Fruit fly (Drosophila melanogaster) whole organism, embryonic: ENCODE data around the gene Sbds.

Source experiments
- CG10209 ChIP-seq: fragments of 200-800 bp; sonication (Bioruptor generic); optimal IDR thresholded peaks from 3 replicates; lab custom pipeline; 2017; ENCODE audit warnings: missing biosample characterization, mild to moderate bottlenecking, missing genetic modification characterization, missing genetic modification reagents
- CG10321 ChIP-seq: fragments of 200-800 bp; sonication (Bioruptor generic); IDR thresholded peaks from 2 replicates; pipeline ENCODE4 v1.3.6; 2022; ENCODE audit warnings: missing biosample characterization, missing genetic modification characterization
- CG10431 ChIP-seq: fragments of 200-800 bp; sonication (Bioruptor generic); optimal IDR thresholded peaks from 3 replicates; lab custom pipeline; 2018; ENCODE audit warnings: missing biosample characterization, mild to moderate bottlenecking, missing genetic modification characterization
- CG10979 ChIP-seq: fragments of 200-800 bp; sonication (Bioruptor generic); optimal IDR thresholded peaks from 2 replicates; lab custom pipeline; 2018; ENCODE audit warnings: missing biosample characterization, mild to moderate bottlenecking, missing genetic modification characterization, moderate library complexity
- CG11696 ChIP-seq: fragments of 200-800 bp; sonication (Bioruptor generic); IDR thresholded peaks from 2 replicates; pipeline ENCODE4 v1.3.6; 2022; ENCODE audit warnings: missing biosample characterization, missing genetic modification characterization
- CG13287 ChIP-seq: fragments of 200-800 bp; sonication (Bioruptor generic); IDR thresholded peaks from 2 replicates; pipeline ENCODE4 v1.3.6; 2022; ENCODE audit warnings: missing biosample characterization, missing genetic modification characterization; ENCODE audit not compliant: partially characterized antibody
- CG14050 ChIP-seq: fragments of 200-800 bp; sonication (Bioruptor generic); IDR thresholded peaks from 3 replicates; pipeline ENCODE4 v1.3.6; 2022; ENCODE audit warnings: missing biosample characterization, missing genetic modification characterization
- CG15073 ChIP-seq: fragments of 200-800 bp; sonication (Bioruptor generic); optimal IDR thresholded peaks from 2 replicates; lab custom pipeline; 2016; ENCODE audit warnings: missing biosample characterization, missing genetic modification characterization
- CG1529 ChIP-seq: fragments of 200-800 bp; sonication (Bioruptor generic); optimal IDR thresholded peaks from 3 replicates; lab custom pipeline; 2018; ENCODE audit warnings: missing biosample characterization, missing genetic modification characterization
- CG1647 ChIP-seq: fragments of 200-800 bp; sonication (Bioruptor generic); optimal IDR thresholded peaks from 3 replicates; lab custom pipeline; 2016; ENCODE audit warnings: missing biosample characterization, missing genetic modification characterization
- CG17912 ChIP-seq: fragments of 200-800 bp; sonication (Bioruptor generic); optimal IDR thresholded peaks from 2 replicates; lab custom pipeline; 2018; ENCODE audit warnings: missing biosample characterization, mild to moderate bottlenecking, missing genetic modification characterization
- CG32767 ChIP-seq: fragments of 200-800 bp; sonication (Bioruptor generic); IDR thresholded peaks from 2 replicates; pipeline ENCODE4 v1.3.6; 2022; ENCODE audit warnings: missing biosample characterization, missing genetic modification characterization
- CG42726 ChIP-seq: fragments of 200-800 bp; sonication (Bioruptor generic); IDR thresholded peaks from 2 replicates; pipeline ENCODE4 v1.3.6; 2022; ENCODE audit warnings: missing biosample characterization, missing genetic modification characterization; ENCODE audit not compliant: partially characterized antibody
- CG4854 ChIP-seq: fragments of 200-800 bp; sonication (Bioruptor generic); optimal IDR thresholded peaks from 2 replicates; lab custom pipeline; 2016; ENCODE audit warnings: missing biosample characterization, missing genetic modification characterization, inconsistent platforms
- CG6683 ChIP-seq: fragments of 200-800 bp; sonication (Bioruptor generic); optimal IDR thresholded peaks from 2 replicates; lab custom pipeline; 2017; ENCODE audit warnings: missing biosample characterization, mild to moderate bottlenecking, missing genetic modification characterization, missing genetic modification reagents
- CG7357 ChIP-seq: fragments of 200-800 bp; sonication (Bioruptor generic); IDR thresholded peaks from 3 replicates; pipeline ENCODE4 v1.3.6; 2022; ENCODE audit warnings: missing biosample characterization, missing genetic modification characterization
- CG7556 ChIP-seq: fragments of 200-800 bp; sonication (Bioruptor generic); optimal IDR thresholded peaks from 2 replicates; lab custom pipeline; 2017; ENCODE audit warnings: missing biosample characterization, mild to moderate bottlenecking, missing genetic modification characterization
- CG8089 ChIP-seq: fragments of 200-800 bp; sonication (Bioruptor generic); optimal IDR thresholded peaks from 3 replicates; lab custom pipeline; 2016; ENCODE audit warnings: missing biosample characterization, missing genetic modification characterization
- Dip3 ChIP-seq: fragments of 200-800 bp; sonication (Bioruptor generic); optimal IDR thresholded peaks from 3 replicates; lab custom pipeline; 2016; ENCODE audit warnings: missing biosample characterization, missing genetic modification characterization
- Drgx ChIP-seq: fragments of 200-800 bp; sonication (Bioruptor generic); IDR thresholded peaks from 2 replicates; pipeline ENCODE4 v1.3.6; 2022; ENCODE audit warnings: missing biosample characterization, missing genetic modification characterization
- Elba2 ChIP-seq: fragments of 200-800 bp; sonication (Bioruptor generic); optimal IDR thresholded peaks from 3 replicates; lab custom pipeline; 2016; ENCODE audit warnings: missing biosample characterization, missing genetic modification characterization
- Fer2 ChIP-seq: fragments of 200-800 bp; sonication (Bioruptor generic); optimal IDR thresholded peaks from 2 replicates; lab custom pipeline; 2018; ENCODE audit warnings: missing biosample characterization, mild to moderate bottlenecking, missing genetic modification characterization, moderate library complexity
- Lhr ChIP-seq: fragments of 200-800 bp; sonication (Bioruptor generic); optimal IDR thresholded peaks from 3 replicates; lab custom pipeline; 2017; ENCODE audit warnings: mild to moderate bottlenecking, missing biosample characterization, missing genetic modification reagents, missing genetic modification characterization
- MBD-R2 ChIP-seq: fragments of 200-800 bp; sonication (Bioruptor generic); IDR thresholded peaks from 2 replicates; pipeline ENCODE4 v1.3.6; 2022; ENCODE audit warnings: missing biosample characterization, missing genetic modification characterization
- Max ChIP-seq: fragments of 200-800 bp; sonication (Bioruptor generic); optimal IDR thresholded peaks from 2 replicates; lab custom pipeline; 2016; ENCODE audit warnings: missing biosample characterization, mild to moderate bottlenecking, missing genetic modification characterization
- Med ChIP-seq: fragments of 200-800 bp; sonication (Bioruptor generic); peaks from one replicate; lab custom pipeline; 2016; ENCODE audit warnings: missing biosample characterization, missing genetic modification characterization, mild to moderate bottlenecking, inconsistent platforms, moderate library complexity
- Myb ChIP-seq: fragments of 200-800 bp; sonication (Bioruptor generic); optimal IDR thresholded peaks from 2 replicates; lab custom pipeline; 2016; ENCODE audit warnings: missing biosample characterization, missing genetic modification characterization
- NK7.1 ChIP-seq: fragments of 200-800 bp; sonication (Bioruptor generic); optimal IDR thresholded peaks from 3 replicates; lab custom pipeline; 2016; ENCODE audit warnings: missing biosample characterization, missing genetic modification characterization
- Ravus ChIP-seq: fragments of 200-800 bp; sonication (Bioruptor generic); IDR thresholded peaks from 2 replicates; pipeline ENCODE4 v1.3.6; 2022; ENCODE audit warnings: missing biosample characterization, missing genetic modification characterization
- Sry-δ ChIP-seq: fragments of 200-800 bp; sonication (Bioruptor generic); optimal IDR thresholded peaks from 2 replicates; lab custom pipeline; 2016; ENCODE audit warnings: missing biosample characterization, missing genetic modification characterization
- ara ChIP-seq: fragments of 200-800 bp; sonication (Bioruptor generic); IDR thresholded peaks from 2 replicates; pipeline ENCODE4 v1.3.6; 2022; ENCODE audit warnings: missing biosample characterization, missing genetic modification characterization
- ash1 ChIP-seq: fragments of 200-800 bp; sonication (Bioruptor generic); optimal IDR thresholded peaks from 2 replicates; lab custom pipeline; 2018; ENCODE audit warnings: missing biosample characterization, mild to moderate bottlenecking, missing genetic modification characterization
- btn ChIP-seq: fragments of 200-800 bp; sonication (Bioruptor generic); optimal IDR thresholded peaks from 2 replicates; lab custom pipeline; 2016; ENCODE audit warnings: missing biosample characterization, missing genetic modification characterization
- cg ChIP-seq: fragments of 200-800 bp; sonication (Bioruptor generic); optimal IDR thresholded peaks from 3 replicates; lab custom pipeline; 2019; ENCODE audit warnings: missing biosample characterization, mild to moderate bottlenecking, missing genetic modification characterization, moderate library complexity
- chinmo ChIP-seq: fragments of 200-800 bp; sonication (Bioruptor generic); IDR thresholded peaks from 4 replicates; pipeline ENCODE4 v1.3.6; 2022; ENCODE audit warnings: missing biosample characterization, missing genetic modification characterization; ENCODE audit not compliant: partially characterized antibody
- crc ChIP-seq: fragments of 200-800 bp; sonication (Bioruptor generic); optimal IDR thresholded peaks from 2 replicates; lab custom pipeline; 2016; ENCODE audit warnings: missing biosample characterization, missing genetic modification characterization
- da ChIP-seq: fragments of 200-800 bp; sonication (Bioruptor generic); optimal IDR thresholded peaks from 2 replicates; lab custom pipeline; 2016; ENCODE audit warnings: missing biosample characterization, missing genetic modification characterization
- esg ChIP-seq: fragments of 200-800 bp; sonication (Bioruptor generic); conservative IDR thresholded peaks from 2 replicates; pipeline ENCODE4 v1.3.6; 2022; ENCODE audit warnings: missing biosample characterization, missing genetic modification characterization
- eve ChIP-seq, 2 experiments: fragments of >200 bp; optimal IDR thresholded peaks; 2 replicates each; lab custom pipeline; 2017; ENCODE audit warnings: missing biosample characterization in 2 of 2, missing genetic modification characterization in 2 of 2
- fu2 ChIP-seq: fragments of 200-800 bp; sonication (Bioruptor generic); optimal IDR thresholded peaks from 2 replicates; lab custom pipeline; 2016; ENCODE audit warnings: missing biosample characterization, missing genetic modification characterization
- kah ChIP-seq: fragments of 200-800 bp; sonication (Bioruptor generic); optimal IDR thresholded peaks from 2 replicates; lab custom pipeline; 2018; ENCODE audit warnings: missing biosample characterization, mild to moderate bottlenecking, missing genetic modification characterization
- luna ChIP-seq: fragments of 200-800 bp; sonication (Bioruptor generic); optimal IDR thresholded peaks from 2 replicates; lab custom pipeline; 2016; ENCODE audit warnings: missing biosample characterization, missing genetic modification characterization
- mam ChIP-seq: fragments of 200-800 bp; sonication (Bioruptor generic); optimal IDR thresholded peaks from 3 replicates; lab custom pipeline; 2016; ENCODE audit warnings: missing biosample characterization, missing genetic modification characterization
- pan ChIP-seq, 4 experiments: fragments of >200 bp in 3 of 4; fragments of 200-800 bp in 1 of 4; sonication (Bioruptor generic) in 1 of 4; optimal IDR thresholded peaks in 3 of 4; IDR thresholded peaks in 1 of 4; 2 replicates each; pipeline versions ENCODE4 v1.3.6 to Lab custom; 2017 to 2022; ENCODE audit warnings: missing biosample characterization in 2 of 4, missing genetic modification characterization in 2 of 4, mixed read lengths in 1 of 4
- peb ChIP-seq: fragments of 200-800 bp; sonication (Bioruptor generic); IDR thresholded peaks from 2 replicates; pipeline ENCODE4 v1.3.6; 2022; ENCODE audit warnings: missing biosample characterization, missing genetic modification characterization
- pita ChIP-seq: fragments of 200-800 bp; sonication (Bioruptor generic); optimal IDR thresholded peaks from 2 replicates; lab custom pipeline; 2017; ENCODE audit warnings: missing biosample characterization, mild to moderate bottlenecking, missing genetic modification characterization
- pum ChIP-seq: fragments of 200-800 bp; sonication (Bioruptor generic); optimal IDR thresholded peaks from 2 replicates; lab custom pipeline; 2016; ENCODE audit warnings: missing biosample characterization, missing genetic modification characterization
- scrt ChIP-seq: fragments of 200-800 bp; sonication (Bioruptor generic); optimal IDR thresholded peaks from 2 replicates; lab custom pipeline; 2018; ENCODE audit warnings: missing biosample characterization, mild to moderate bottlenecking, missing genetic modification characterization, moderate library complexity
- trem ChIP-seq: fragments of 200-800 bp; optimal IDR thresholded peaks from 3 replicates; lab custom pipeline; 2019; ENCODE audit warnings: missing biosample characterization, mild to moderate bottlenecking, missing genetic modification characterization, moderate library complexity
- yki ChIP-seq: fragments of >200 bp; optimal IDR thresholded peaks from 3 replicates; lab custom pipeline; 2018
- zfh2 ChIP-seq: fragments of 200-800 bp; sonication (Bioruptor generic); optimal IDR thresholded peaks from 2 replicates; lab custom pipeline; 2016; ENCODE audit warnings: missing biosample characterization, missing genetic modification characterization

Gene Sbds

DNA sequence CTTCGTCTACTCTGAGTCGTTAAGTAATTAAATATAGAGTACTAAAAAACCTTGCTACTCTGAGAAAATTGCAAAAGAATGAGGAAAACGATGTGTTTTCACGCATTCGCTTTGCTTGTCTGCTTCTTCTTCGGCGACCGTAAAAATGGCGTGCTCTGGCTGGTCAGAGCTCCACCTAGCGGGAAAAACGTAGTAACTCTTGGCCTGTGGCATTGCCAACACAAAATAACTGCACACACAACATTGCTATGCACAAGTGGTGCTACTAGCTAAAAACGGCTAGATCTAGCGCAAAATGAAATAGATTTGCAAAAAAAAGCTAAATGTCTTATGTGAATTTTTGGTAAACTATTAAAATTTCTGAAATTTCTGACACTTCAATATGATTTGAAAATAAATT, 5.6 kb upstream of the Sbds start (continued):
- TF ChIP-seq ara: 0 out of 2 replicates have a peak, but pooled peaks have one; percentile 28
- peak; percentile 8 for TF ChIP-seq Dip3
- TF ChIP-seq trem (tag; lab: Kevin White, UChicago): peak; percentile 56
- no peak for TF ChIP-seq pan (optimal IDR thresholded peaks at IDR 0.05; lab: Kevin White, UChicago)
- TF ChIP-seq pan (GFP tag; optimal IDR thresholded peaks at IDR 0.05 in 1 of 2, IDR thresholded peaks at IDR 0.05 in 1 of 2): peak in 1 of 2 experiments; percentile 52
- peak; percentile 24 for TF ChIP-seq CG10979
- peak; percentile 64 for TF ChIP-seq Elba2 (GFP tag; lab: Kevin White, UChicago)
- no peak for TF ChIP-seq luna (GFP tag; lab: Kevin White, UChicago)
- no peak for TF ChIP-seq ash1
- TF ChIP-seq Ravus (GFP tag; lab: Robert Waterston, UW): no peak
- no peak for TF ChIP-seq CG1647 (GFP tag; lab: Kevin White, UChicago)
- peak; percentile 70 for TF ChIP-seq CG42726 (GFP tag; lab: Robert Waterston, UW)
- TF ChIP-seq pita (GFP tag; lab: Kevin White, UChicago): no peak
- TF ChIP-seq scrt: no peak
- peak; percentile 64 for TF ChIP-seq mam (GFP tag; lab: Kevin White, UChicago)
- no peak for TF ChIP-seq da (GFP tag; lab: Kevin White, UChicago)
- TF ChIP-seq CG17912 (GFP tag; lab: Kevin White, UChicago): peak; percentile 76
- TF ChIP-seq CG10209 (GFP tag; lab: Kevin White, UChicago): peak; percentile 47
- peak; percentile 53; the same call in 1 of the 4 replicates for TF ChIP-seq chinmo
- peak; percentile 5 for TF ChIP-seq cg (GFP tag; lab: Kevin White, UChicago)
- TF ChIP-seq CG6683 (GFP tag; lab: Kevin White, UChicago): no peak
- no peak for TF ChIP-seq btn (GFP tag; lab: Kevin White, UChicago)
- TF ChIP-seq kah (GFP tag; lab: Kevin White, UChicago): peak; percentile 19
- TF ChIP-seq Fer2 (tag; lab: Kevin White, UChicago): peak; percentile 3
- TF ChIP-seq CG8089 (GFP tag; lab: Kevin White, UChicago): no peak
- TF ChIP-seq CG32767 (GFP tag; lab: Robert Waterston, UW): no peak; the same call in 1 of the 2 replicates
- TF ChIP-seq CG10321 (GFP tag; lab: Robert Waterston, UW): no peak
- TF ChIP-seq fu2 (GFP tag; lab: Kevin White, UChicago): peak; percentile 42
- peak; percentile 100 for TF ChIP-seq CG10431 (GFP tag; lab: Kevin White, UChicago)
- no peak for TF ChIP-seq esg (GFP tag; lab: Robert Waterston, UW)
- TF ChIP-seq CG7556 (GFP tag; lab: Kevin White, UChicago): no peak
- peak; percentile 55 for TF ChIP-seq Lhr
- no peak for TF ChIP-seq eve (GFP tag; optimal IDR thresholded peaks at IDR 0.05; lab: Kevin White, UChicago)
- TF ChIP-seq CG7357: no peak; the same call in 2 of the 3 replicates
- TF ChIP-seq Max (GFP tag; lab: Kevin White, UChicago): peak; percentile 59
- no peak for TF ChIP-seq NK7.1 (GFP tag; lab: Kevin White, UChicago)
- no peak for TF ChIP-seq crc (GFP tag; lab: Kevin White, UChicago)
- peak; percentile 12 for TF ChIP-seq CG4854 (GFP tag; lab: Kevin White, UChicago)
- TF ChIP-seq Sry-δ (GFP tag; lab: Kevin White, UChicago): peak; percentile 62
- no peak for TF ChIP-seq CG1529
- TF ChIP-seq pum (GFP tag; lab: Kevin White, UChicago): peak; percentile 35
- TF ChIP-seq Myb (GFP tag; lab: Kevin White, UChicago): peak; percentile 16
- TF ChIP-seq Med (GFP tag; lab: Kevin White, UChicago): peak; percentile 91
- peak; percentile 58 for TF ChIP-seq zfh2 (GFP tag; lab: Kevin White, UChicago)
- TF ChIP-seq peb (GFP tag; lab: Robert Waterston, UW): peak; percentile 7; the same call in 1 of the 2 replicates
- TF ChIP-seq yki (lab: Kevin White, UChicago): no peak
- peak; percentile 54; the same call in 1 of the 2 replicates for TF ChIP-seq CG13287
- no peak for TF ChIP-seq CG11696 (GFP tag; lab: Robert Waterston, UW)
- TF ChIP-seq CG14050 (GFP tag; lab: Robert Waterston, UW): peak; percentile 35; the same call in 1 of the 3 replicates
- TF ChIP-seq MBD-R2 (GFP tag; lab: Robert Waterston, UW): peak; percentile 79
- no peak for TF ChIP-seq CG15073 (GFP tag; lab: Kevin White, UChicago)
- 0 out of 2 replicates have a peak, but pooled peaks have one; percentile 32 for TF ChIP-seq Drgx (GFP tag; lab: Robert Waterston, UW)
